Worm (Caenorhabditis elegans) whole organism, L2 larva: ENCODE data around the gene nhr-35.

ENCODE experiments used
- aly-2 ChIP-seq: fragments of 150-350 bp; optimal IDR thresholded peaks from 2 replicates; lab custom pipeline; 2014; ENCODE audit warnings: missing biosample characterization, missing genetic modification characterization
- lin-13 ChIP-seq: fragments of 150-350 bp; optimal IDR thresholded peaks from 2 replicates; lab custom pipeline; 2014; ENCODE audit warnings: missing biosample characterization, missing genetic modification reagents, missing genetic modification characterization
- nhr-77 ChIP-seq: fragments of 150-350 bp; optimal IDR thresholded peaks from 2 replicates; lab custom pipeline; 2014; ENCODE audit warnings: missing biosample characterization, missing genetic modification characterization

DNA sequence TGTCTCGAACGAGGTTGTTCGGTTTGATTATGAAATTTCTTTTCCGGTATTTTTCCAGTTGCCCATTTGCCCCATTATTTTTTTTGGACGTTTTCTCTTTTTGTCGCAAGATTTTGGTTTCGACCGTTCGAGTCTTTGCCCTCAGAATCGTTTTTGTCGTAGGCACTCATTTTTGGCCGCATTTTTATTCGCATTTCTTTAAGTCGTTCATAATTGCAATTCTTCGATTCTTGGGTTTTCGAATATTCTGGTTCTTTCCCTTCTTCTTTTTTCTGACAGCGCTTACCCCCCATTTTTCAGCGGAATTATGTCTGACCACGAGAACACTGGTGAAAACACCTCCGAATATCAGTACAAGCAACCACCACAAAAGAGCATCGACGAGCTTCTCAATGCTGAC, 24.3 kb upstream of the nhr-35 start, which contains the start of gene rhi-1:
- TF ChIP-seq aly-2 (tag; lab: Kevin White, UChicago) (no peak), nhr-77 (no peak), lin-13 (GFP tag; lab: Kevin White, UChicago) (no peak)
